Worm (Caenorhabditis elegans) whole organism, young adult: ENCODE measurements around the gene Y36E3A.2.

Source experiments
- athp-1 ChIP-seq: sonication (generic microtip); optimal IDR thresholded peaks from 2 replicates; lab custom pipeline; 2017; ENCODE audit warnings: mild to moderate bottlenecking, missing genetic modification characterization, missing compliant biosample characterization
- repo-1 ChIP-seq: sonication (generic microtip); optimal IDR thresholded peaks from 2 replicates; lab custom pipeline; 2017; ENCODE audit warnings: mild to moderate bottlenecking, missing genetic modification characterization, missing compliant biosample characterization
- unc-62 ChIP-seq: fragments of 150-350 bp; optimal IDR thresholded peaks from 2 replicates; lab custom pipeline; 2014; ENCODE audit warnings: missing biosample characterization, missing genetic modification reagents, missing genetic modification characterization

- TF ChIP-seq unc-62 (GFP tag; lab: Kevin White, UChicago) (no peak), athp-1 (tag; lab: Kevin White, UChicago) (no peak), repo-1 (tag; lab: Kevin White, UChicago) (no peak)
These were observed 17.9 kb downstream of the Y36E3A.2 start, which contains the start of gene T26H5.10 for ce11 chrV:15443708-15444107.
